Worm (Caenorhabditis elegans): ENCODE results near the gene yif-1.

Gene yif-1

DNA sequence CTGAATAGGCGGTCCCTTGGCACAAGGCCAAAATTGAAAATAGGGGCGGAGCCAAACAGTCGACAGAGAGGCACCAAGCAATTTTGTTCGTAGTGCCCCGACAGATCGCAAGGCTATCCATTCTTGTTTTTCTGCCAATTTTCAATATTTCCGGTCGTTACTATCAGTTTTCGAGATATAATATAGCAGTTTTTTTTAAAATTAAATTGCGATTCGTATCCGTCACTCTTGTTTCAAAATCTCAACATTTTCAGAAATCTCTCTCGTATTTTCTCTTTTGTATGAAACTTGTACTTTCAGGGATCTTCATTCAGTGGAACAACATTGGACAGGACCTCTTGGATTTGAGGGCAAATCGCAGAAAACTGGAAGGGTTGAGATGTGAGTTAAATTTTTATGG lies 17.7 kb downstream of the yif-1 start, which contains the start of gene F57A8.1:
F57A8.1 (plus strand) TSS at position 301 of the 400 bp plus-strand sequence.
- TF ChIP-seq fkh-8 (tag; optimal IDR thresholded peaks at IDR 0.05) = no peak
- no peak for TF ChIP-seq mdl-1 (tag; optimal IDR thresholded peaks at IDR 0.05)
- TF ChIP-seq efl-1 (optimal IDR thresholded peaks at IDR 0.05) = no peak
- no peak for TF ChIP-seq efl-1 (GFP tag; optimal IDR thresholded peaks at IDR 0.05 in 1 of 2)
- no peak for TF ChIP-seq dpl-1 (GFP tag; optimal IDR thresholded peaks at IDR 0.05)
- no peak for TF ChIP-seq ztf-11 (tag; optimal IDR thresholded peaks at IDR 0.05)
- no peak for TF ChIP-seq ceh-63 (GFP tag; optimal IDR thresholded peaks at IDR 0.05)
- TF ChIP-seq lsy-2 (tag; optimal IDR thresholded peaks at IDR 0.05) = no peak
- no peak for TF ChIP-seq ama-1 (optimal IDR thresholded peaks at IDR 0.05)
- no peak for TF ChIP-seq Y116A8C.19 (tag; optimal IDR thresholded peaks at IDR 0.05; ENCODE audit: borderline replicate concordance)
- TF ChIP-seq rnt-1 (tag; optimal IDR thresholded peaks at IDR 0.05) = no peak
- no peak for TF ChIP-seq hlh-4 (tag; optimal IDR thresholded peaks at IDR 0.05)
- no peak for TF ChIP-seq mep-1 (tag; optimal IDR thresholded peaks at IDR 0.05)
- no peak for TF ChIP-seq C04F5.9 (tag; optimal IDR thresholded peaks at IDR 0.05)

DNA sequence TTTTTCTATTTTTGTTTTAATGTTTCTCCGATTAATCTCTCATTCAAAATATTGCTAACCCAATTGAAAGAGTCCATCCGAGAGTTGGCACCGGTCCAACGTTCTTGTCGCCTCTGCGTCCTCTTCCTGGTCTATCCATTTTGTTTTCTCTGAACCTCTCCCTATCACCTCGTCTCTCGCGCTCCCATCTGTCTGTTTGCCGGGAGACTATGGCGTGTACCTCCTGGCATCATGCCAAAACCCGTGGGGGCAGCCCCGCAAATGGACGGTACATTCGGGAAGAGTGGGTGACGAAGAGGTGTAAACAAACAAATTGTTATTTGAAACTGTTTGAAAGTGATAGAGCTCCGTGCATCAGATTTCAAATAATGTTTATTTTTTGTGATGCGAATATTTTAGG lies 18.4 kb downstream of the yif-1 start, which contains the start of gene T06E8.2:
T06E8.2 (minus strand) TSS at position 139 of the 400 bp plus-strand sequence.
- TF ChIP-seq nhr-20 (tag; optimal IDR thresholded peaks at IDR 0.05) (peak; percentile 79), nhr-76 (tag; optimal IDR thresholded peaks at IDR 0.05) (no peak), snpc-4 (tag; optimal IDR thresholded peaks at IDR 0.05) (no peak), ceh-90 (tag; optimal IDR thresholded peaks at IDR 0.05) (no peak), snu-23 (GFP tag; optimal IDR thresholded peaks at IDR 0.05) (peak; percentile 72), ceh-82 (tag; optimal IDR thresholded peaks at IDR 0.05) (peak in 2 of 3 experiments; percentile 16 to 34), ces-1 (GFP tag; optimal IDR thresholded peaks at IDR 0.05) (no peak), C34B4.2 (tag; optimal IDR thresholded peaks at IDR 0.05) (no peak), nhr-85 (tag) (peak; percentile 86), F16B12.6 (tag; optimal IDR thresholded peaks at IDR 0.05) (no peak), ztf-4 (tag; optimal IDR thresholded peaks at IDR 0.05) (no peak), tlp-1 (tag; optimal IDR thresholded peaks at IDR 0.05) (no peak), sptf-1 (tag; optimal IDR thresholded peaks at IDR 0.05) (no peak), lin-13 (GFP tag; optimal IDR thresholded peaks at IDR 0.05) (peak; percentile 13), C04F5.9 (tag; optimal IDR thresholded peaks at IDR 0.05) (no peak), mdl-1 (tag; optimal IDR thresholded peaks at IDR 0.05) (peak in 1 of 2 experiments; percentile 64), aha-1 (tag; optimal IDR thresholded peaks at IDR 0.05) (no peak), alr-1 (tag; optimal IDR thresholded peaks at IDR 0.05; ENCODE audit: borderline replicate concordance) (no peak), nhr-84 (tag; optimal IDR thresholded peaks at IDR 0.05) (no peak), sup-37 (GFP tag; optimal IDR thresholded peaks at IDR 0.05) (no peak), jun-1 (tag; optimal IDR thresholded peaks at IDR 0.05) (no peak), tbx-2 (tag; optimal IDR thresholded peaks at IDR 0.05) (peak; percentile 52), efl-3 (GFP tag; optimal IDR thresholded peaks at IDR 0.05) (no peak), xbp-1 (tag; optimal IDR thresholded peaks at IDR 0.05) (peak; percentile 35), lin-14 (GFP tag; optimal IDR thresholded peaks at IDR 0.05) (peak; percentile 88), grh-1 (GFP tag; IDR thresholded peaks at IDR 0.05) (0 out of 2 replicates have a peak, but pooled peaks have one; percentile 34), irx-1 (tag; optimal IDR thresholded peaks at IDR 0.05) (peak; percentile 32), zag-1 (tag; optimal IDR thresholded peaks at IDR 0.05) (no peak), nhr-77 (tag; optimal IDR thresholded peaks at IDR 0.05) (peak; percentile 38), egl-13 (tag; optimal IDR thresholded peaks at IDR 0.05) (no peak), rnt-1 (tag; optimal IDR thresholded peaks at IDR 0.05) (peak; percentile 52), lin-15B (tag; optimal IDR thresholded peaks at IDR 0.05) (no peak), unc-62 (GFP tag; optimal IDR thresholded peaks at IDR 0.05) (no peak), hlh-17 (GFP tag; optimal IDR thresholded peaks at IDR 0.05; ENCODE audit: borderline replicate concordance) (no peak), mab-9 (GFP tag; IDR thresholded peaks at IDR 0.05) (no peak), isw-1 (GFP tag; IDR thresholded peaks at IDR 0.05) (no peak), dsc-1 (tag; optimal IDR thresholded peaks at IDR 0.05) (peak; percentile 80), ceh-88 (GFP tag; IDR thresholded peaks at IDR 0.05) (no peak), fos-1 (tag; optimal IDR thresholded peaks at IDR 0.05) (no peak), unc-86 (tag; optimal IDR thresholded peaks at IDR 0.05) (no peak), hpl-2 (GFP tag; optimal IDR thresholded peaks at IDR 0.05) (no peak), unc-98 (GFP tag; IDR thresholded peaks at IDR 0.05) (no peak)

Data from whole organism, L1 larva.